Fruit fly (Drosophila melanogaster): ENCODE measurements around the gene RpS19b.

The RpS19b gene

dm6 chr3R:23921701-23922501, 11.4 kb downstream of the RpS19b start:
- TF ChIP-seq CTCF (optimal IDR thresholded peaks at IDR 0.05) (no peak), CG8478 (optimal IDR thresholded peaks at IDR 0.05) (no peak)

- no peak for TF ChIP-seq CTCF (optimal IDR thresholded peaks at IDR 0.05)
- no peak for TF ChIP-seq CG8478 (optimal IDR thresholded peaks at IDR 0.05)
These were observed 12.3 kb downstream of the RpS19b start for dm6 chr3R:23920874-23921539.

DNA sequence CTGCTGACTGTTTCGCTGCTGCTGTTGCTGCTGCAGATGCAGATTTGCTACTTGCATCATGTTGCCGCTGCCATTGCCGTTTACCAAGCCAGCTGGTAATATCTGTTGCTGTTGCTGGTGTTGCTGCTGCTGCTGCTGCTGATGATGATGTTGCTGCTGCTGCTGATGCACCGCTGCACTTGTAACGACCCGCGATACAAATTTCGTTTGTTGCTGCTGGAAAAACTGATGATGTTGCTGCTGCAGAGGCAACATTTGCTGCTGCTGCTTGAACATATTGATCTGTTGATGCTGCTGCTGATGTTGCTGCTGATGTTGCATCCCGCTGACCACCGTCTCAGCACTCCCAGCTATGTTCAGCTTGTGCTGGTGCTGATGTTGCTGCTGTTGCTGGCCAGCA, 12.9 kb downstream of the RpS19b start:
- TF ChIP-seq CG8478 (optimal IDR thresholded peaks at IDR 0.05) = no peak
- TF ChIP-seq CTCF (optimal IDR thresholded peaks at IDR 0.05) = no peak

DNA sequence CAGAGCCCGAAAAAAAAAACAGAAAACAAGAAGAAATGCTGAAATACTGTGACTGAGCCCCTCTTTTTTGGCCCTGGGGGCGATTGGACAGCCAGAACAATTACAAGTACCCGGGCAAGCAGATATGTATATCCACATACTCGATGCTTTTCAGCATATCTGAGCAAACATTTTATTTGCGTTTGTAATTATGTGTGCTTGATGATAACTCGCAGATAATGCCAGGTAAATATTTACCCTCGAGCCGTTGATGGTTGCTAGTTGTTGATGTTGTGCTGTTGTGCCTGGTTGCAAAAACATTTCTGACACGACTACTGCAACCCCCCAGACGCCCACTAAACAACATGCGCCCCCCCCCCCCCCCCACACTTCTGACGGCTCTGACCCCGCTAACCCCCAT, 14.0 kb downstream of the RpS19b start:
- no peak for TF ChIP-seq CTCF (optimal IDR thresholded peaks at IDR 0.05)
- TF ChIP-seq CG8478 (optimal IDR thresholded peaks at IDR 0.05) = no peak

DNA sequence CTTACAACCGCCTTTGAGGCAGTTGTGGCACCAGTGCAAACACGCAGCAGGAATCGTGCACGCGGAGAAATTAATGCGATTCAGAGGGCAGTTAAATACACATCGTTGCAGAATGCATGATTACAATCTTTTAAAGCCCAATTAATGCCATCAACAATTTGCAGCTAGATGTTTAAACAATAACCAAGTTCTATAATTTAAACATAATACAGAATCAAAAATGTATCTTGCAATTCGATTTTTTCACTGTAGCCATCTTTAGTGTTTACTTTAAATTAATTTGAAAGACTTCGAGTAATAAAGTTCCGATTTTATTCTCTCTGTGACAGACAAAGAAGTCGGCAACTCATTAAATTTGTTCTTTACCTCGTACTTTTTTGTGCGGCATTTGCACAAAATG, 17.4 kb downstream of the RpS19b start:
- TF ChIP-seq CTCF (optimal IDR thresholded peaks at IDR 0.05) = no peak
- no peak for TF ChIP-seq CG8478 (optimal IDR thresholded peaks at IDR 0.05)

DNA sequence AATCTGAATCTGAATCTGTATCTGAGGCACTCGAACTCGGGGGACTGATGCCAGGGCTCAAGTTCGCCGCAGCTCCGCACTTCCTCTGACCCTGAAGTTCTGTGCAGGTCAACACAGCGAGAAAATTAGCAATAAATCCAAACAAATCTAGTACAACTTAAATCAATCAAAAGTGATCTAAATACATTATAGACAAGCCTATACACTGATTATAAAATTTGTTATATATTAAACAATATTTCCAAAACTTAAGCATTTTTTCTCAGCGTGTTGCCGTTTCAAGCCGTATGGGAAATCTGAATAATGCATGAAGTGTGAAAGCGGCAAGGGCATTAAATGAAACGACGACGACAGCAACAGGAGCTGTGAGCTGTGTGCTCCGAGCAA, 18.3 kb downstream of the RpS19b start:
- no peak for TF ChIP-seq CG8478 (optimal IDR thresholded peaks at IDR 0.05)
- no peak for TF ChIP-seq CTCF (optimal IDR thresholded peaks at IDR 0.05)

- no peak for TF ChIP-seq CTCF (optimal IDR thresholded peaks at IDR 0.05)
- TF ChIP-seq CG8478 (optimal IDR thresholded peaks at IDR 0.05) = no peak
These were observed 18.8 kb downstream of the RpS19b start for dm6 chr3R:23914415-23915041.

- no peak for TF ChIP-seq CG8478 (optimal IDR thresholded peaks at IDR 0.05)
- TF ChIP-seq CTCF (optimal IDR thresholded peaks at IDR 0.05) = no peak
These were observed 21.0 kb downstream of the RpS19b start for dm6 chr3R:23912349-23912748.

dm6 chr3R:23911073-23911690, 22.1 kb downstream of the RpS19b start:
- no peak for TF ChIP-seq CTCF (optimal IDR thresholded peaks at IDR 0.05)
- TF ChIP-seq CG8478 (optimal IDR thresholded peaks at IDR 0.05) = no peak

DNA sequence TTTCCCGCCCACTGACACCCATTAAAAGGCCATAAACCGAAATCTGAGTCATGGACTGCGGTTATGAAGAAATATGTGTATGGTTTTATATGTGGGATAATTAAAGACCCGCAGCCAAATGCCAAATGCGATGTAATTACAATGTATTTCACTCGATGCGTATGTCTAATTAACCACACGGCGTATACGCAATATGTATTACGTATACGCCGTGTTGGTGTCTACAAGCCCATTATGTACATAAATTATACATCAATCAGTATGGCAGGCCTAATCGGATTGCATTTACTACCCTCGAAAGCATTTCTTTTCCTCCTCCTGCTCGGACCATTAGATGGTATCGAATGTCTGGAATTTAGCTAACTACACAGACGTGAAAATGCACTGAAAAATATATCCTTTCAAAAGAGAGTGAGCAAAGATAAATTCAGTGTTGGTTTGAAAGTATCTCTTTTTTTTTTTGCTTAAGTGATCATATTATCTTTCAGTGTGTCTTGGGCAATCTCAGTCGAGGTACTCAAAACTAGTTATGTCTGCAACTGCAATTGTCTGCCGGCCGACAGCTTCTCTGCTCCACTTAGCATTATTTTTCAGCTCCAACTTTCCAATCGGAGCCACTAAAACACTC, 23.0 kb downstream of the RpS19b start:
- TF ChIP-seq CG8478 (optimal IDR thresholded peaks at IDR 0.05) (no peak), CTCF (optimal IDR thresholded peaks at IDR 0.05) (no peak)

DNA sequence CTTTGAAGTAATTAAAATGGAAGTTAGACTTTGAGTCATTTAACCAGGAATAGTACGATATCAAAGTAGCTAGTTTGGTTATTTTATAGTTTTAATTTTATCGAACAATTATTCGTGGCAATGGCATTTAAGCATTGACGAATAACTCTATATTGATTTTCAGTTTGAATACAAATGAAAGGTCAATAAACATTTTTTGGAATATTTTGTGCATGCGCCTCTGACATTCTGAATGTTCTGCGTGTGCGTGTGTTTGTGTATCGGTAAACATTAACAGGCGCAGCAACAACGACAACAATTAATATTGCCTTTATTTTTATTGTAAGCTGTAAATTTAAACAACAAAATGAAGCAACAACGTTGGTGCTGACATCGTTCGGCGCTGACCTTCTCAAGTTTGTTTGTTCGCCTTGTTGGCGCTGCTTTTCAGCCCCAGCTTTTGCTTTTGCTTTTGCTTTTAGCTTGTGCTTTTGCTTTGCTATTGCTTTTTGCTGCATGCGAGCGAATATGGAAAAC, 23.9 kb downstream of the RpS19b start:
- no peak for TF ChIP-seq CTCF (optimal IDR thresholded peaks at IDR 0.05)
- TF ChIP-seq CG8478 (optimal IDR thresholded peaks at IDR 0.05) = no peak

dm6 chr3R:23903425-23903824, 29.9 kb downstream of the RpS19b start:
- TF ChIP-seq CTCF (optimal IDR thresholded peaks at IDR 0.05) (no peak), CG8478 (optimal IDR thresholded peaks at IDR 0.05) (no peak)

dm6 chr3R:23902557-23902956, 30.8 kb downstream of the RpS19b start:
- TF ChIP-seq CG8478 (optimal IDR thresholded peaks at IDR 0.05) (no peak), CTCF (optimal IDR thresholded peaks at IDR 0.05) (peak; percentile 8 to 22)

DNA sequence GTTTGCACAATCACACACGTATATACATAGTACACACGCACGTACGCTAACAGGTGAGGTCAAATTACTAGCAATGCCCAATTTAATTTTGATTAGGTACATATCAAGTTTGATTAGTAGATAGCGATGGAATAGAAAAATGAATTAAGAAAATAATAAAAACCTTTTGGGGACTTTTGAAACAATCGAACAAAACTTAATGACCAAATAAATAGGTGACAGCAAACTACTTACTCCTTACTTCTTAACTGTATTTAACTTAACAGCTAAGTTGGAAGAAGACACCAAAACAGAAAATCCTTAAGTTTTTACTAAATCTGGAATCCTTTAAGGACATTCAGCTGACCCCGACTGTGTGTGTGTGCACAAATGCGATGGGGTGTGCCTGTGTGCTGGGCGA, 31.3 kb downstream of the RpS19b start:
- TF ChIP-seq CTCF (optimal IDR thresholded peaks at IDR 0.05) (no peak), CG8478 (optimal IDR thresholded peaks at IDR 0.05) (no peak)

- TF ChIP-seq CG8478 (optimal IDR thresholded peaks at IDR 0.05) (no peak), CTCF (optimal IDR thresholded peaks at IDR 0.05) (peak; percentile 57 to 65)
These were observed 33.2 kb downstream of the RpS19b start for dm6 chr3R:23900092-23900491.
